Worm (Caenorhabditis elegans) whole organism, mixed stage, embryonic: ENCODE data around the gene ntr-2.

Experiments
- M03D4.4 ChIP-seq: sonication (generic microtip); optimal IDR thresholded peaks from 2 replicates; lab custom pipeline; 2017; ENCODE audit warnings: mild to moderate bottlenecking, missing genetic modification characterization, missing compliant biosample characterization
- bed-3 ChIP-seq: fragments of 200-800 bp; sonication (Bioruptor generic); optimal IDR thresholded peaks from 3 replicates; lab custom pipeline; 2018; ENCODE audit warnings: mild to moderate bottlenecking, missing genetic modification characterization, moderate library complexity, missing compliant biosample characterization
- blmp-1 ChIP-seq: fragments of 150-350 bp; optimal IDR thresholded peaks from 2 replicates; lab custom pipeline; 2014; ENCODE audit warnings: missing biosample characterization, missing genetic modification characterization
- ceh-39 ChIP-seq: fragments of 150-350 bp; optimal IDR thresholded peaks from 2 replicates; lab custom pipeline; 2014; ENCODE audit warnings: missing biosample characterization, missing genetic modification characterization
- ceh-43 ChIP-seq: fragments of 200-800 bp; sonication (Bioruptor generic); optimal IDR thresholded peaks from 2 replicates; lab custom pipeline; 2018; ENCODE audit warnings: mild to moderate bottlenecking, missing genetic modification characterization, moderate library complexity, missing compliant biosample characterization
- ceh-83 ChIP-seq: fragments of 200-800 bp; sonication (Bioruptor generic); optimal IDR thresholded peaks from 2 replicates; lab custom pipeline; 2018; ENCODE audit warnings: mild to moderate bottlenecking, missing genetic modification characterization, missing compliant biosample characterization
- ces-1 ChIP-seq: fragments of 150-350 bp; optimal IDR thresholded peaks from 2 replicates; lab custom pipeline; 2014; ENCODE audit warnings: missing biosample characterization, missing genetic modification reagents, missing genetic modification characterization
- cnd-1 ChIP-seq: fragments of 200-800 bp; sonication (Bioruptor generic); optimal IDR thresholded peaks from 2 replicates; lab custom pipeline; 2018; ENCODE audit warnings: mild to moderate bottlenecking, missing genetic modification characterization, missing compliant biosample characterization
- drap-1 ChIP-seq: fragments of 200-800 bp; sonication (Bioruptor generic); optimal IDR thresholded peaks from 3 replicates; lab custom pipeline; 2018; ENCODE audit warnings: mild to moderate bottlenecking, missing genetic modification characterization, missing compliant biosample characterization
- elt-1 ChIP-seq: sonication (generic microtip); optimal IDR thresholded peaks from 2 replicates; lab custom pipeline; 2017; ENCODE audit warnings: missing genetic modification characterization, mild to moderate bottlenecking, missing compliant biosample characterization, antibody characterized with exemption, moderate library complexity, borderline replicate concordance; ENCODE audit not compliant: insufficient read depth
- elt-3 ChIP-seq: fragments of 150-350 bp; optimal IDR thresholded peaks from 2 replicates; lab custom pipeline; 2014; ENCODE audit warnings: missing biosample characterization, missing genetic modification characterization
- flh-1 ChIP-seq: fragments of 200-800 bp; sonication (Bioruptor generic); optimal IDR thresholded peaks from 2 replicates; lab custom pipeline; 2018; ENCODE audit warnings: mild to moderate bottlenecking, missing genetic modification characterization, moderate library complexity, missing compliant biosample characterization
- ham-2 ChIP-seq: fragments of 200-800 bp; sonication (Bioruptor generic); optimal IDR thresholded peaks from 2 replicates; lab custom pipeline; 2018; ENCODE audit warnings: mild to moderate bottlenecking, missing genetic modification characterization, missing compliant biosample characterization
- hlh-1 ChIP-seq: fragments of 150-350 bp; optimal IDR thresholded peaks from 2 replicates; lab custom pipeline; 2014; ENCODE audit warnings: missing biosample characterization, missing genetic modification reagents, missing genetic modification characterization
- lsy-2 ChIP-seq: fragments of 150-350 bp; optimal IDR thresholded peaks from 2 replicates; lab custom pipeline; 2014; ENCODE audit warnings: missing biosample characterization, missing genetic modification characterization
- mab-5 ChIP-seq: fragments of 150-350 bp; optimal IDR thresholded peaks from 2 replicates; lab custom pipeline; 2014; ENCODE audit warnings: missing biosample characterization, missing genetic modification characterization
- mep-1 ChIP-seq: fragments of 150-350 bp; optimal IDR thresholded peaks from 2 replicates; lab custom pipeline; 2017; ENCODE audit warnings: missing biosample characterization, missing genetic modification reagents, missing genetic modification characterization, inconsistent platforms
- mls-2 ChIP-seq: sonication (generic microtip); optimal IDR thresholded peaks from 2 replicates; lab custom pipeline; 2016; ENCODE audit warnings: mild to moderate bottlenecking, missing genetic modification characterization, moderate library complexity, missing compliant biosample characterization
- nhr-12 ChIP-seq: fragments of 150-350 bp; optimal IDR thresholded peaks from 2 replicates; lab custom pipeline; 2014; ENCODE audit warnings: missing biosample characterization, missing genetic modification characterization
- nhr-2 ChIP-seq: fragments of 150-350 bp; optimal IDR thresholded peaks from 2 replicates; lab custom pipeline; 2014; ENCODE audit warnings: missing biosample characterization, missing genetic modification characterization
- nhr-237 ChIP-seq: fragments of 150-350 bp; optimal IDR thresholded peaks from 2 replicates; lab custom pipeline; 2014; ENCODE audit warnings: missing biosample characterization, missing genetic modification characterization
- nhr-28 ChIP-seq: fragments of 150-350 bp; optimal IDR thresholded peaks from 2 replicates; lab custom pipeline; 2014; ENCODE audit warnings: missing biosample characterization, missing genetic modification characterization
- nhr-76 ChIP-seq: sonication (generic microtip); optimal IDR thresholded peaks from 2 replicates; lab custom pipeline; 2017; ENCODE audit warnings: missing biosample characterization, missing genetic modification characterization
- pha-4 ChIP-seq: fragments of 150-350 bp; optimal IDR thresholded peaks from 2 replicates; lab custom pipeline; 2018; ENCODE audit warnings: missing biosample characterization, missing genetic modification reagents, missing genetic modification characterization
- sem-2 ChIP-seq: fragments of 200-800 bp; sonication (Bioruptor generic); optimal IDR thresholded peaks from 2 replicates; lab custom pipeline; 2018; ENCODE audit warnings: mild to moderate bottlenecking, missing genetic modification characterization, missing compliant biosample characterization
- snpc-4 ChIP-seq: fragments of 150-350 bp; optimal IDR thresholded peaks from 2 replicates; lab custom pipeline; 2014; ENCODE audit warnings: missing biosample characterization, missing genetic modification characterization
- sptf-1 ChIP-seq: sonication (generic microtip); optimal IDR thresholded peaks from 2 replicates; lab custom pipeline; 2017; ENCODE audit warnings: mild to moderate bottlenecking, missing genetic modification characterization, moderate library complexity, missing compliant biosample characterization
- tbx-8 ChIP-seq: fragments of 200-800 bp; sonication (Bioruptor generic); optimal IDR thresholded peaks from 2 replicates; lab custom pipeline; 2018; ENCODE audit warnings: mild to moderate bottlenecking, missing genetic modification characterization, moderate library complexity, missing compliant biosample characterization
- unc-120 ChIP-seq: sonication (generic microtip); optimal IDR thresholded peaks from 2 replicates; lab custom pipeline; 2017; ENCODE audit warnings: missing genetic modification characterization, missing compliant biosample characterization; ENCODE audit not compliant: poor library complexity, severe bottlenecking
- unc-62 ChIP-seq: fragments of 150-350 bp; optimal IDR thresholded peaks from 2 replicates; lab custom pipeline; 2014; ENCODE audit warnings: missing biosample characterization, missing genetic modification reagents, missing genetic modification characterization
- zip-8 ChIP-seq: fragments of 150-350 bp; optimal IDR thresholded peaks from 2 replicates; lab custom pipeline; 2014; ENCODE audit warnings: missing biosample characterization, missing genetic modification characterization
- ztf-11 ChIP-seq: fragments of 150-350 bp; optimal IDR thresholded peaks from 2 replicates; lab custom pipeline; 2014; ENCODE audit warnings: missing biosample characterization, missing genetic modification characterization

ntr-2 gene

DNA sequence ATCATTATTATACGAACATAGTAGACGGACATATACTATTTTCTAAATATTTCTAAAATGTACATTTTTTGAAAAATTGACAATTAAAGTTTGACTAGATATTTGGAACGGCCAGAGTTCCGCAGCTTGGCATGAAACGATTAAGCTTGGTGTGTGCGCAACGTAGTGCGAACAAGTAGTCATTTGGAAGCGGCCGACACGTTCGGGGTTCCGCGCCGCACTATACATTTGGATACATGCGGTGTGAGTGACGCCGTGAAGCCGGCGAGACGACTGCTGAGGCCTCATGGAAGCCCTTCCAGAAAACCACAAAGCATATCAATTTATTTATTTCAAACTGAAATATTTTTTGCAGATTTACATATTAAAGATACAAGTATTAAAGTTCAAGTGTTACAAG, 9.4 kb upstream of the ntr-2 start:
- TF ChIP-seq snpc-4 (tag; lab: Kevin White, UChicago) (no peak), unc-120 (no peak), elt-3 (tag; lab: Kevin White, UChicago) (no peak), drap-1 (GFP tag; lab: Kevin White, UChicago) (no peak), hlh-1 (no peak), elt-1 (no peak), mep-1 (no peak), M03D4.4 (tag; lab: Kevin White, UChicago) (no peak), mls-2 (tag; lab: Kevin White, UChicago) (no peak), sptf-1 (tag; lab: Kevin White, UChicago) (no peak), zip-8 (no peak), cnd-1 (tag; lab: Kevin White, UChicago) (no peak), nhr-2 (tag; lab: Kevin White, UChicago) (no peak), ces-1 (GFP tag; lab: Kevin White, UChicago) (no peak), ham-2 (GFP tag; lab: Kevin White, UChicago) (no peak)
- TF ChIP-seq, all 35 proteins: peak for 0

DNA sequence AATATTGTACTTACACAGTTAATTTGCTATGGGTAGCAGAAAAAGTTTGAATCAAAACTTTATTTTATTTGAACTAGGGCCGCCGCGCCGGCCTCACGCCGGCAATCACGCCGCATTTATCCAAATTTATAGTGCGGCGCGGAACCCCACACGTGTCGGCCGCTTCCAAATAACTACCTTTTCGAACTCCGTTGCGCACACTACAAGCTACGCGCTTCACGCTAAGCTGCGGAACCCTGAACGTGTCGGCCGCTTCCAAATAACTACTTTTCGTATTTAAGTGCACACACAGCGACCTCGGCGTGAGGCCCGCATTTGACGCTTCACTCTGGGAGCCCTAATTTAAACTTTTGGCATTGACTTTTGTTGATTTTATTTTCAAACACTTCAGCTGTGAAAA, 2.7 kb upstream of the ntr-2 start:
- no peak for TF ChIP-seq nhr-76
- no peak for TF ChIP-seq pha-4 (tag; lab: Kevin White, UChicago)
- TF ChIP-seq ztf-11 (tag; lab: Kevin White, UChicago), result no peak
- TF ChIP-seq sem-2 (GFP tag; lab: Kevin White, UChicago), result no peak
- no peak for TF ChIP-seq ces-1 (GFP tag; lab: Kevin White, UChicago)

DNA sequence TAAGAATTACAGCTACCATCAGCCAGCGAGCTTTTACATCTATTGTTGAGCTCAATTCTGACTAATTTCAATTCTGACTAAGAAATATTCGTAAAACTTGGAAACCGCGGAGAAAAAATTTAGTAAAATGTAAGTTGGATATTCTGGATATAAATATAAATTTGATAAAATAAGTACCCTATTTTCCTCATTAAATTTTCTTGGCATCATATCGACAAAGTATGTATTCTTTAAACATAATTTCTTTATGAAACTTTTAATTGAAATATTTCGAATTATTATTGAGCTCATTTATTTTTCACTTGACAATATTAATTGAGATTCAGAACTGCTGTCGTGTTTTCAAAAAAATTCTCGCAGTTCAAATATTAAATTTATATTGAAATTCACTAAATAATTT, 758 bp upstream of the ntr-2 start:
- TF ChIP-seq unc-120 (no peak), sptf-1 (tag; lab: Kevin White, UChicago) (no peak), cnd-1 (tag; lab: Kevin White, UChicago) (no peak), tbx-8 (GFP tag; lab: Kevin White, UChicago) (no peak), lsy-2 (no peak), blmp-1 (tag; lab: Kevin White, UChicago) (no peak), ceh-83 (GFP tag; lab: Kevin White, UChicago) (no peak), elt-1 (no peak), sem-2 (GFP tag; lab: Kevin White, UChicago) (no peak), M03D4.4 (tag; lab: Kevin White, UChicago) (no peak), ces-1 (GFP tag; lab: Kevin White, UChicago) (no peak), mls-2 (tag; lab: Kevin White, UChicago) (no peak), drap-1 (GFP tag; lab: Kevin White, UChicago) (no peak), nhr-2 (tag; lab: Kevin White, UChicago) (no peak), mab-5 (tag; lab: Kevin White, UChicago) (no peak), ham-2 (GFP tag; lab: Kevin White, UChicago) (no peak), hlh-1 (no peak), pha-4 (tag; lab: Kevin White, UChicago) (no peak)
- TF ChIP-seq, all 35 proteins: peak for 0

DNA sequence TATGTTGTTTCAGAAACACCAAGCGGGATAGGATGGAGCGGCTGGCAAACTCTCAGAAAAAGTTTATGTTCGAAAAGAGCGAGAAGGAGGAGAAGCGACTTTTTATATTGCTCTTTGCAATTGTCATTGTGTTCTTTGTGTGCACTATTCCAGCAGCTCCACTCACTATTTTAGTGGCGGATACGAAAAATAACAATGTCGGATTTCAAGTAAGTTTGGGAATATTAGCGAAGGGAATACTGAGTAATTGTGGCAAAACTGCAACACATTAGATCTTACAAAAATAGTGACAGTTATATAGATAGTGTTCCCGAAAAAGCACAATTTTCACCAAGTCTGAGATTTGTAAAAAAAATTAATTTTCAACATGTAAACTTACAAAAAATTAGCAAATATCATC, 6.0 kb downstream of the ntr-2 start:
- TF ChIP-seq tbx-8 (GFP tag; lab: Kevin White, UChicago) (no peak), ceh-83 (GFP tag; lab: Kevin White, UChicago) (no peak), nhr-237 (no peak), nhr-28 (tag; lab: Kevin White, UChicago) (no peak), unc-120 (no peak), cnd-1 (tag; lab: Kevin White, UChicago) (no peak), ham-2 (GFP tag; lab: Kevin White, UChicago) (no peak)

DNA sequence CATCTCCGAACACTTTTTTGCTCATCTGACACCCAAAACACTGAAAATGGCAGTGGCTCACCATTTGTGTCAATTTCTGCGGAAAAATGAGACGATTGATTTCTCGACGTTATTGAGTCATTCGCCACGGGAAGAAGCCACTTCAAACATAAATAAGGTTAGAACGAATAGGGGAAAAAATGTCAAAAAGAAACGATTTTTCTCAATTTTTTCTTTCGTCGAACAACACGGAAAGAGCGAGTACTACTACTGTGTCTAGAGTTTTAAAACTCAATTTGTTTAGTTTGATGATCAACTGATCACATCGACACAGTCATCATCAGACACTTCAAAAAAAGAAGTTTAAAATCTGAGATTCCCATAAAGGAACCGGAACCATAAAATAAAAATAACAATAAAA, 7.9 kb downstream of the ntr-2 start:
- TF ChIP-seq sptf-1 (tag; lab: Kevin White, UChicago) (no peak), nhr-12 (tag; lab: Kevin White, UChicago) (no peak), ceh-83 (GFP tag; lab: Kevin White, UChicago) (no peak), mep-1 (no peak), unc-62 (GFP tag; lab: Kevin White, UChicago) (no peak), nhr-237 (no peak), ceh-43 (GFP tag; lab: Kevin White, UChicago) (no peak), flh-1 (GFP tag; lab: Kevin White, UChicago) (no peak), bed-3 (GFP tag; lab: Kevin White, UChicago) (no peak), ceh-39 (no peak), M03D4.4 (tag; lab: Kevin White, UChicago) (no peak), mab-5 (tag; lab: Kevin White, UChicago) (no peak), cnd-1 (tag; lab: Kevin White, UChicago) (no peak)
